Worm (Caenorhabditis elegans) whole organism, L2 larva: ENCODE results near the gene K02F3.12.

Experiments used
- C34F6.9 ChIP-seq: fragments of 150-350 bp; optimal IDR thresholded peaks from 2 replicates; lab custom pipeline; 2014; ENCODE audit warnings: missing biosample characterization, missing genetic modification characterization
- F13H6.1 ChIP-seq: sonication (generic microtip); optimal IDR thresholded peaks from 2 replicates; lab custom pipeline; 2016; ENCODE audit warnings: missing genetic modification characterization, missing compliant biosample characterization
- R02D3.7 ChIP-seq: fragments of 150-350 bp; optimal IDR thresholded peaks from 2 replicates; lab custom pipeline; 2014; ENCODE audit warnings: missing biosample characterization, missing genetic modification characterization
- aly-2 ChIP-seq: fragments of 150-350 bp; optimal IDR thresholded peaks from 2 replicates; lab custom pipeline; 2014; ENCODE audit warnings: missing biosample characterization, missing genetic modification characterization
- ceh-82 ChIP-seq: fragments of 150-350 bp; optimal IDR thresholded peaks from 2 replicates; lab custom pipeline; 2014; ENCODE audit warnings: missing biosample characterization, missing genetic modification characterization
- crh-2 ChIP-seq: sonication (generic microtip); optimal IDR thresholded peaks from 2 replicates; lab custom pipeline; 2017; ENCODE audit warnings: missing biosample characterization, missing genetic modification characterization
- dmd-4 ChIP-seq: sonication (generic microtip); optimal IDR thresholded peaks from 2 replicates; lab custom pipeline; 2017; ENCODE audit warnings: missing biosample characterization, missing genetic modification characterization
- egl-27 ChIP-seq: sonication (generic microtip); optimal IDR thresholded peaks from 3 replicates; lab custom pipeline; 2017; ENCODE audit warnings: missing biosample characterization, missing genetic modification reagents, missing genetic modification characterization
- elt-1 ChIP-seq: fragments of 150-350 bp; optimal IDR thresholded peaks from 2 replicates; lab custom pipeline; 2014; ENCODE audit warnings: missing biosample characterization, missing genetic modification characterization
- fos-1 ChIP-seq: fragments of 150-350 bp; optimal IDR thresholded peaks from 2 replicates; lab custom pipeline; 2014; ENCODE audit warnings: missing biosample characterization, missing genetic modification characterization
- gmeb-1 ChIP-seq: fragments of 150-350 bp; optimal IDR thresholded peaks from 2 replicates; lab custom pipeline; 2014; ENCODE audit warnings: missing biosample characterization, missing genetic modification characterization
- lin-13 ChIP-seq: fragments of 150-350 bp; optimal IDR thresholded peaks from 2 replicates; lab custom pipeline; 2014; ENCODE audit warnings: missing biosample characterization, missing genetic modification reagents, missing genetic modification characterization
- lin-39 ChIP-seq: fragments of 150-350 bp; optimal IDR thresholded peaks from 2 replicates; lab custom pipeline; 2014; ENCODE audit warnings: missing biosample characterization, missing genetic modification reagents, missing genetic modification characterization
- lsy-2 ChIP-seq, 2 experiments: fragments of 150-350 bp in 1 of 2; sonication (generic microtip) in 1 of 2; optimal IDR thresholded peaks; 2 replicates each; lab custom pipeline; 2014 to 2017; ENCODE audit warnings: missing biosample characterization in 2 of 2, missing genetic modification characterization in 2 of 2
- mab-5 ChIP-seq: fragments of 150-350 bp; optimal IDR thresholded peaks from 2 replicates; lab custom pipeline; 2014; ENCODE audit warnings: missing biosample characterization, missing genetic modification characterization
- mdl-1 ChIP-seq, 2 experiments: fragments of 150-350 bp in 1 of 2; sonication (generic microtip) in 1 of 2; optimal IDR thresholded peaks; 2 replicates each; lab custom pipeline; 2017; ENCODE audit warnings: missing biosample characterization in 2 of 2, missing genetic modification characterization in 2 of 2
- nhr-10 ChIP-seq: sonication (generic microtip); optimal IDR thresholded peaks from 2 replicates; lab custom pipeline; 2017; ENCODE audit warnings: missing biosample characterization, missing genetic modification characterization
- nhr-12 ChIP-seq: fragments of 150-350 bp; optimal IDR thresholded peaks from 2 replicates; lab custom pipeline; 2014; ENCODE audit warnings: missing biosample characterization, missing genetic modification characterization
- nhr-129 ChIP-seq: fragments of 150-350 bp; optimal IDR thresholded peaks from 2 replicates; lab custom pipeline; 2014; ENCODE audit warnings: missing biosample characterization, missing genetic modification characterization
- nhr-21 ChIP-seq: fragments of 150-350 bp; optimal IDR thresholded peaks from 2 replicates; lab custom pipeline; 2014; ENCODE audit warnings: missing biosample characterization, missing genetic modification characterization
- nhr-23 ChIP-seq: fragments of 150-350 bp; optimal IDR thresholded peaks from 2 replicates; lab custom pipeline; 2014; ENCODE audit warnings: missing biosample characterization, missing genetic modification reagents, missing genetic modification characterization
- nhr-237 ChIP-seq: fragments of 150-350 bp; optimal IDR thresholded peaks from 2 replicates; lab custom pipeline; 2014; ENCODE audit warnings: missing biosample characterization, missing genetic modification characterization
- nhr-25 ChIP-seq: fragments of 150-350 bp; sonication (generic microtip); optimal IDR thresholded peaks from 3 replicates; lab custom pipeline; 2014; ENCODE audit warnings: missing biosample characterization, missing genetic modification characterization
- nhr-77 ChIP-seq: fragments of 150-350 bp; optimal IDR thresholded peaks from 2 replicates; lab custom pipeline; 2014; ENCODE audit warnings: missing biosample characterization, missing genetic modification characterization
- sma-3 ChIP-seq: sonication (generic microtip); optimal IDR thresholded peaks from 2 replicates; lab custom pipeline; 2016; ENCODE audit warnings: missing genetic modification reagents, missing genetic modification characterization, missing compliant biosample characterization
- sma-9 ChIP-seq, 2 experiments: fragments of 150-350 bp in 1 of 2; sonication (generic microtip) in 1 of 2; optimal IDR thresholded peaks; 2 replicates each; lab custom pipeline; 2014 to 2016; ENCODE audit warnings: missing genetic modification characterization in 2 of 2, mild to moderate bottlenecking in 1 of 2, missing biosample characterization in 1 of 2, missing compliant biosample characterization in 1 of 2, missing genetic modification reagents in 1 of 2, moderate library complexity in 1 of 2
- snpc-4 ChIP-seq: fragments of 150-350 bp; optimal IDR thresholded peaks from 2 replicates; lab custom pipeline; 2014; ENCODE audit warnings: missing biosample characterization, missing genetic modification characterization
- unc-55 ChIP-seq: fragments of 150-350 bp; sonication (generic microtip); optimal IDR thresholded peaks from 3 replicates; lab custom pipeline; 2014; ENCODE audit warnings: missing biosample characterization, missing genetic modification reagents, missing genetic modification characterization
- unc-62 ChIP-seq: fragments of 150-350 bp; optimal IDR thresholded peaks from 2 replicates; lab custom pipeline; 2014; ENCODE audit warnings: missing biosample characterization, missing genetic modification reagents, missing genetic modification characterization
- zag-1 ChIP-seq: fragments of 150-350 bp; optimal IDR thresholded peaks from 2 replicates; lab custom pipeline; 2014; ENCODE audit warnings: missing biosample characterization, missing genetic modification characterization
- ztf-1 ChIP-seq: fragments of 200-800 bp; sonication (Bioruptor generic); conservative IDR thresholded peaks from 2 replicates; pipeline ENCODE4 v1.3.6; 2022; ENCODE audit warnings: missing genetic modification characterization, missing compliant biosample characterization
- ztf-11 ChIP-seq: sonication (generic microtip); optimal IDR thresholded peaks from 2 replicates; lab custom pipeline; 2017; ENCODE audit warnings: missing biosample characterization, missing genetic modification characterization
- ztf-4 ChIP-seq: fragments of 150-350 bp; optimal IDR thresholded peaks from 2 replicates; lab custom pipeline; 2014; ENCODE audit warnings: missing biosample characterization, missing genetic modification characterization

The K02F3.12 gene

DNA sequence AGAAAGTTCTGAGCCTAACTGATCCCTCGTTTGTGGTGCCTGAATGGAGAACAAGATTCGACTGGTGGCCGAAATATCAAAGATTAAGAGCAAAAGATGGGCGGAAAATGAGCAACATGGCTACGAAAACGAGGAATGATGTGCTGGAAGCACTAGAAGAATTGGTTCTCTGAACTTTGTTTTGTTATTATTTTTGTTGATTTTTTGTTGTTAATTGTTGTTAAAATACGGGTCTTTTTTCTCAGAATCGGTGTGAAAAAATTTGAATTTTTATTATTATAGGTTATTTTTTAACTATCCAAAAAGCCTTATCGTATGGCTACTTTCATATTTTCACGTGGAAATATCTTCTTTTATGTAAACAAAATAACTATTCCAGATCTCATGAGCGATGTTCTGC lies at the start of gene K02F3.12:
Gene K02F3.12, plus strand, starts transcription at position 301 of the 400 bp plus-strand sequence.
- no peak for TF ChIP-seq nhr-77 (tag; lab: Kevin White, UChicago)
- TF ChIP-seq nhr-21 (tag; lab: Kevin White, UChicago) = no peak
- no peak for TF ChIP-seq nhr-129
- no peak for TF ChIP-seq fos-1 (tag; lab: Kevin White, UChicago)
- TF ChIP-seq, all 48 proteins: peak for 0

DNA sequence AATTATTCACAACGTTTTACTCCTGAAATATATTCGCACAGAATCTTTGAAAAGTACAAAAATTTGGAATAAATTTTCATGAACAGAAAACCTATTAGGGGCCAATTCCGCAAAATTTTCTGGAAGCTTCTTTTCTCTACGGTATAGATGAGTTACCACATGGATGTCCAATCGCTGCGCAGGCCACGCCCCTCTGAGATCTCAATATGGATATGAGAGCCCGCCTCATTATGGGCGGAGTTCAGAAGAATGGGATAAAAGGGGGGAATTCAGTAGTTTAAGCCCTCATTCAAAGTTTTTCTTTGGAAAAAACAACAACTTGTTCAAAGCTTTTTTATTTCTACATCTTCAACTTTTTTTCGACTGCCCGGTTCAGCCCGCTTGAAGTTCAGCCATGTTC lies 44.8 kb upstream of the K02F3.12 start, which contains the start of gene daf-7:
Gene daf-7, plus strand, starts transcription at position 301 of the 400 bp plus-strand sequence.
- TF ChIP-seq gmeb-1 (tag; lab: Kevin White, UChicago) = no peak
- TF ChIP-seq dmd-4 (tag; lab: Kevin White, UChicago) = no peak
- TF ChIP-seq R02D3.7 = no peak
- no peak for TF ChIP-seq crh-2

- TF ChIP-seq elt-1 (tag; lab: Kevin White, UChicago) (no peak), nhr-10 (tag; lab: Kevin White, UChicago) (no peak), nhr-12 (tag; lab: Kevin White, UChicago) (no peak), nhr-23 (tag; lab: Kevin White, UChicago) (no peak), gmeb-1 (tag; lab: Kevin White, UChicago) (no peak), dmd-4 (tag; lab: Kevin White, UChicago) (no peak), nhr-77 (tag; lab: Kevin White, UChicago) (no peak), fos-1 (tag; lab: Kevin White, UChicago) (no peak), ceh-82 (no peak), nhr-21 (tag; lab: Kevin White, UChicago) (no peak), ztf-11 (no peak), ztf-4 (tag; lab: Kevin White, UChicago) (no peak), nhr-25 (no peak), lin-13 (no peak), unc-55 (no peak), nhr-237 (no peak), zag-1 (no peak)
Measured at ce11 chrIII:815845-816244, 40.5 kb upstream of the K02F3.12 start, which contains the start of gene dac-1. TSS of gene dac-1 (plus strand) at chrIII:816145.

- TF ChIP-seq egl-27 (tag; lab: Kevin White, UChicago) (no peak), snpc-4 (tag; lab: Kevin White, UChicago) (peak; percentile 69)
- TF ChIP-seq, all 48 proteins: peak for 1
Measured at ce11 chrIII:819313-819712, 37.0 kb upstream of the K02F3.12 start.

DNA sequence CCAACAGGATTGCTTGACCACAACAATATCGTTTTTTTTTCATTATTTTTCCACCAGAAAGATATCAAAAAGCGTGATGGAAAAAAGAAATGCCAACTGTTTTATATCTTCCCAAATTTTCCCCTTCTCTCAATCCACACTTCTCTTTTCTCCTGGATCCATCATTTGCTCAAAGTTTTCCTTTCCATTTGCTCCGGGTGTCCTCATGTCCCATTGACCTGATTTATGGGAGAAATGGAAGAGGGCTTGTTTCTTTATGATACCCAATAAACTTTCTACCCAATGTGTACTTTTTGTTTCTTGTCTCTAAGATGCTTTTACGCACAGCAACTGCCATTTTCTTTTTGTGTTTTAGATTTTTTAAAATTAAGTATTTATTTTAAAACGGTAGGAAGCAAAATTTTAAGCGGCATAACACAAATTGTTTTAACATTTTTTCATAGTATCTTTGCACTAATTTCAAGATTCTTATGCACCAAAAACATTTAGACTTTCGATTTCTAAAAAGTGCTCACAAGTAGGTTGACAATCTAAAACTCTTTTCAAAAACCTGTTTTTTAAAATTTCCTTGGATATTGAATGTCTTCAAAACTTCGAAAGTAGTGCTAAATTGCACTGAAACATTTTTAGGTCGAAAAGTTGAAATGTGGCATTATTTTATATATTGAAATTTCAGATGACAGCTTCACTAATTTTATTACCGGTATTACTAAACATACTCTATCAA lies 33.7 kb upstream of the K02F3.12 start, which contains the start of gene clec-149:
Gene clec-149, plus strand, starts transcription at position 677 of the 727 bp plus-strand sequence.
- no peak for TF ChIP-seq ztf-4 (tag; lab: Kevin White, UChicago)
- peak; percentile 13 for TF ChIP-seq sma-9 (GFP tag; optimal IDR thresholded peaks at IDR 0.05; lab: Kevin White, UChicago)
- TF ChIP-seq sma-9 (tag; optimal IDR thresholded peaks at IDR 0.05; lab: Kevin White, UChicago) = no peak
- no peak for TF ChIP-seq aly-2
- TF ChIP-seq lsy-2 (tag; optimal IDR thresholded peaks at IDR 0.05; lab: Kevin White, UChicago) = peak in 1 of 2 experiments; percentile 25
- TF ChIP-seq nhr-129 = no peak
- TF ChIP-seq mab-5 (tag; lab: Kevin White, UChicago) = peak; percentile 33
- TF ChIP-seq sma-3 = no peak
- TF ChIP-seq C34F6.9 (tag; lab: Kevin White, UChicago) = peak; percentile 22
- TF ChIP-seq F13H6.1 (tag; lab: Kevin White, UChicago) = no peak
- TF ChIP-seq lin-39 = no peak
- no peak for TF ChIP-seq ztf-1 (GFP tag; lab: Robert Waterston, UW)
- TF ChIP-seq mdl-1 (tag; optimal IDR thresholded peaks at IDR 0.05; lab: Kevin White, UChicago) = no peak
- no peak for TF ChIP-seq lin-13
- TF ChIP-seq unc-55 = no peak
- TF ChIP-seq nhr-77 (tag; lab: Kevin White, UChicago) = no peak

ce11 chrIII:825256-825655 lies 31.1 kb upstream of the K02F3.12 start:
- TF ChIP-seq ztf-11 = no peak
- no peak for TF ChIP-seq nhr-23 (tag; lab: Kevin White, UChicago)
- no peak for TF ChIP-seq mdl-1 (tag; optimal IDR thresholded peaks at IDR 0.05; lab: Kevin White, UChicago)
- no peak for TF ChIP-seq unc-62
- no peak for TF ChIP-seq nhr-25
- no peak for TF ChIP-seq gmeb-1 (tag; lab: Kevin White, UChicago)
